Fruit fly (Drosophila melanogaster) whole organism, embryonic: ENCODE data around the gene GABPI.

ENCODE experiments used
- Aef1 ChIP-seq: fragments of 200-800 bp; sonication (Bioruptor generic); IDR thresholded peaks from 3 replicates; pipeline ENCODE4 v1.3.6; 2022; ENCODE audit warnings: missing biosample characterization, missing genetic modification characterization
- CG12236 ChIP-seq: fragments of 200-800 bp; sonication (Bioruptor generic); optimal IDR thresholded peaks from 2 replicates; lab custom pipeline; 2016; ENCODE audit warnings: missing biosample characterization, missing genetic modification characterization
- H2.0 ChIP-seq: fragments of 200-800 bp; sonication (Bioruptor generic); IDR thresholded peaks from 2 replicates; pipeline ENCODE4 v1.3.6; 2022; ENCODE audit warnings: missing biosample characterization, missing genetic modification characterization
- jing ChIP-seq: fragments of 200-800 bp; sonication (Bioruptor generic); optimal IDR thresholded peaks from 2 replicates; lab custom pipeline; 2018; ENCODE audit warnings: missing biosample characterization, mild to moderate bottlenecking, missing genetic modification characterization
- stc ChIP-seq: fragments of 200-800 bp; sonication (Bioruptor generic); IDR thresholded peaks from 2 replicates; pipeline ENCODE4 v1.3.6; 2022; ENCODE audit warnings: missing biosample characterization, missing genetic modification characterization

dm6 chr2L:3059624-3059919, 29.2 kb downstream of the GABPI start:
- TF ChIP-seq CG12236 = no peak
- TF ChIP-seq H2.0 = no peak
- TF ChIP-seq jing (GFP tag; lab: Kevin White, UChicago) = no peak
- no peak for TF ChIP-seq stc (GFP tag; lab: Robert Waterston, UW)
- TF ChIP-seq Aef1 (GFP tag; lab: Robert Waterston, UW) = no peak
